Worm (Caenorhabditis elegans): Measurements from ENCODE around the gene C06C3.12.

Gene C06C3.12

DNA sequence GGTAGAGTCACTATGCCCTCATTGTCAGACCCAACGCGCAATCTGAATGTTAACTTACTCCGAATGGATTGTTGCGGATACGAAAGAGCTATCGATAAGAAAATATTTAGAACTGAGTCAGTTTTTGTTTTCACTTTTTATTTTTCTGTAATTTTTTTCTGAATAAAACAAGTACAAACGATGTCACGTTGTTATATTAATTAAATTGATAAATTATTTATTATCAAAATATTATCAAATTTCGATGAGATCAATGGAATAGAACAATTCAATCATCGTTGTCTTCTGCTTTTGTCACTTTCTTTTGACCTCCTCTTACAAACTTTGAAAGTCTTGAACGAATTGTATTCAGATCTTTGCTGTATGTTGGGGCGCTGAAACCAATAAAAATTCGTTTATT lies 32.1 kb downstream of the C06C3.12 start, which contains the start of gene mpz-6:
Gene mpz-6 (minus strand): TSS at position 101 of the 400 bp plus-strand sequence.
- TF ChIP-seq alr-1 (tag; optimal IDR thresholded peaks at IDR 0.05; ENCODE audit: borderline replicate concordance) (no peak), hpl-2 (GFP tag; optimal IDR thresholded peaks at IDR 0.05) (no peak), nhr-19 (GFP tag; conservative IDR thresholded peaks at IDR 0.05) (no peak), tlp-1 (tag; optimal IDR thresholded peaks at IDR 0.05) (no peak), sox-4 (tag; optimal IDR thresholded peaks at IDR 0.05) (no peak), zip-4 (GFP tag; optimal IDR thresholded peaks at IDR 0.05) (no peak), lin-35 (GFP tag; optimal IDR thresholded peaks at IDR 0.05) (no peak), C34B4.2 (tag; optimal IDR thresholded peaks at IDR 0.05) (no peak), nhr-71 (tag; optimal IDR thresholded peaks at IDR 0.05) (no peak)

DNA sequence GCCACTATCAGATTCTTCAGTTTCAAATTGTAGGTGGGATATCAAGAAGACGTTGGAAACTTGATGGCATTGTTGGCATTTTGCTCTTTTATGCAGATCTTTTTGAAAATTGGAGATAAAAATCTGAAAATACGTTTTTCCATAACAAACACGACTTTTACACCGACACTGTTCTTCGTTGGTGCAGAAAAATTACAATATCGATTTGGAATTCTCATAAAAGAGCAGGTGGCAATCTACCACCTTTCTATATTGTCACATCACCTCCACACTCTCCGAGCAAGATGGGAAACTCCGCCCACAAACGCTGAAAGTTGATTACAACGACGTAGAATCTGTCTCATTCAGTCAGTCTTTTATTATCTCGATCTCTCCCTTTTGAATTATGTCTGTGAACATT lies 32.6 kb downstream of the C06C3.12 start, which contains the start of gene arrd-2:
Gene arrd-2 (plus strand): TSS at position 301 of the 400 bp plus-strand sequence.
- TF ChIP-seq C16A3.4 (tag; optimal IDR thresholded peaks at IDR 0.05) (no peak), snu-23 (GFP tag; optimal IDR thresholded peaks at IDR 0.05) (no peak), egl-27 (tag; optimal IDR thresholded peaks at IDR 0.05) (no peak)

DNA sequence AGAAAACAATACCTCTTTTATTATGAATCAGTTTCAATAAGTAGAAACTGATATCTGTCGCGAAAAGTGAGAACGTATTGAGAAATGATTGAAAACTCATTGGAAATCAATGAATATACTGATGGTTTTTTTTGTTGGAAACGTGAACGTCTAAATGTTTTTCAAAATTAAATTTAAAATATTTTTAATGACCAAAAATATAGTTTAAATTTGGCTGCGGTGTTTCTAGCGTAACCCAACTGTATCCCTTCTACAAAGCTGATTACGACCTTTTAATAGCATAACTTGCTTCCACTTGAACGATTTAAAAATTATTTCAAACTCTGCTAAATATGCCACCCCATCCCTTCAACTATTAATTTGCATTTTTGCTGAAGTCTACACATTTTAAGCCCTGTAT lies 36.6 kb downstream of the C06C3.12 start, which contains the start of gene M176.9:
Gene M176.9 (minus strand): TSS at position 101 of the 400 bp plus-strand sequence.
- no peak for TF ChIP-seq irx-1 (tag; optimal IDR thresholded peaks at IDR 0.05)
- no peak for TF ChIP-seq jun-1 (tag; optimal IDR thresholded peaks at IDR 0.05)
- no peak for TF ChIP-seq C16A3.4 (tag; optimal IDR thresholded peaks at IDR 0.05)
- TF ChIP-seq aly-2 (tag; optimal IDR thresholded peaks at IDR 0.05): no peak
- no peak for TF ChIP-seq nhr-85 (tag)
- no peak for TF ChIP-seq mep-1 (tag; optimal IDR thresholded peaks at IDR 0.05)
- TF ChIP-seq mdl-1 (tag; optimal IDR thresholded peaks at IDR 0.05): no peak
- no peak for TF ChIP-seq zag-1 (tag; optimal IDR thresholded peaks at IDR 0.05)
- no peak for TF ChIP-seq nhr-19 (GFP tag; conservative IDR thresholded peaks at IDR 0.05)
- TF ChIP-seq pag-3 (tag; optimal IDR thresholded peaks at IDR 0.05; ENCODE audit: borderline replicate concordance, insufficient read depth): no peak
- TF ChIP-seq sup-37 (GFP tag; optimal IDR thresholded peaks at IDR 0.05): no peak
- TF ChIP-seq efl-3 (GFP tag; optimal IDR thresholded peaks at IDR 0.05): no peak
- TF ChIP-seq nhr-12 (tag; optimal IDR thresholded peaks at IDR 0.05): no peak
- TF ChIP-seq nhr-84 (tag; optimal IDR thresholded peaks at IDR 0.05): no peak
- no peak for TF ChIP-seq skn-1 (tag; optimal IDR thresholded peaks at IDR 0.05)
- TF ChIP-seq pax-3 (tag; optimal IDR thresholded peaks at IDR 0.05): no peak
- no peak for TF ChIP-seq dsc-1 (tag; optimal IDR thresholded peaks at IDR 0.05)

ce11 chrII:9412086-9412608 lies 37.2 kb downstream of the C06C3.12 start, which contains the start of gene arrd-3:
TSS of gene arrd-3 (plus strand) at chrII:9412558.
- peak; percentile 66 for TF ChIP-seq elt-2 (tag; optimal IDR thresholded peaks at IDR 0.05)
- TF ChIP-seq tlp-1 (tag; optimal IDR thresholded peaks at IDR 0.05): peak; percentile 10
- TF ChIP-seq irx-1 (tag; optimal IDR thresholded peaks at IDR 0.05): no peak

ce11 chrII:9416381-9417276 lies 41.7 kb downstream of the C06C3.12 start, which contains the start of the genes gss-1 and chch-3:
TSS of gene gss-1 (minus strand) at chrII:9416431.
TSS of gene chch-3 (plus strand) at chrII:9417013.
- TF ChIP-seq C04F5.9 (tag; optimal IDR thresholded peaks at IDR 0.05) (peak; percentile 24), lin-39 (tag; optimal IDR thresholded peaks at IDR 0.05) (peak; percentile 49), lin-13 (GFP tag; optimal IDR thresholded peaks at IDR 0.05) (peak; percentile 42), lin-15B (tag; optimal IDR thresholded peaks at IDR 0.05) (peak; percentile 48), snpc-4 (tag; optimal IDR thresholded peaks at IDR 0.05) (peak; percentile 46), grh-1 (GFP tag; IDR thresholded peaks at IDR 0.05) (peak; percentile 49; the same call in 1 of the 2 replicates), nhr-20 (tag; optimal IDR thresholded peaks at IDR 0.05) (peak; percentile 80), aly-2 (tag; optimal IDR thresholded peaks at IDR 0.05) (peak; percentile 22), nhr-28 (tag; optimal IDR thresholded peaks at IDR 0.05) (no peak), ceh-82 (tag; optimal IDR thresholded peaks at IDR 0.05) (peak; percentile 55 to 67 (median 67)), nhr-47 (tag; optimal IDR thresholded peaks at IDR 0.05) (peak; percentile 74), rnt-1 (tag; optimal IDR thresholded peaks at IDR 0.05) (peak; percentile 79), elt-2 (tag; optimal IDR thresholded peaks at IDR 0.05) (peak; percentile 4), snu-23 (GFP tag; optimal IDR thresholded peaks at IDR 0.05) (peak; percentile 74), C34B4.2 (tag; optimal IDR thresholded peaks at IDR 0.05) (no peak), elt-3 (tag; optimal IDR thresholded peaks at IDR 0.05) (no peak), sptf-1 (tag; optimal IDR thresholded peaks at IDR 0.05) (no peak), egl-27 (tag; optimal IDR thresholded peaks at IDR 0.05) (no peak), dpl-1 (GFP tag; optimal IDR thresholded peaks at IDR 0.05) (peak; percentile 44 to 77 (median 75))
